Worm (Caenorhabditis elegans) whole organism, L4/young adult: ENCODE results near the gene sdz-23.

Experiments used
- W03F9.2 ChIP-seq: fragments of 150-350 bp; optimal IDR thresholded peaks from 2 replicates; lab custom pipeline; 2014; ENCODE audit warnings: missing biosample characterization, missing genetic modification characterization
- him-1 ChIP-seq: sonication (generic microtip); optimal IDR thresholded peaks from 2 replicates; lab custom pipeline; 2016; ENCODE audit warnings: missing genotype, missing genetic modification reagents, missing genetic modification characterization, missing compliant biosample characterization

- peak; percentile 13 for TF ChIP-seq him-1 (tag; lab: Kevin White, UChicago)
- TF ChIP-seq W03F9.2 (tag; lab: Kevin White, UChicago): no peak
Observed at ce11 chrV:8130149-8130661, 30.8 kb downstream of the sdz-23 start, which contains the start of gene snap-1.
